Fruit fly (Drosophila melanogaster): ENCODE results near the gene CG6254.

DNA sequence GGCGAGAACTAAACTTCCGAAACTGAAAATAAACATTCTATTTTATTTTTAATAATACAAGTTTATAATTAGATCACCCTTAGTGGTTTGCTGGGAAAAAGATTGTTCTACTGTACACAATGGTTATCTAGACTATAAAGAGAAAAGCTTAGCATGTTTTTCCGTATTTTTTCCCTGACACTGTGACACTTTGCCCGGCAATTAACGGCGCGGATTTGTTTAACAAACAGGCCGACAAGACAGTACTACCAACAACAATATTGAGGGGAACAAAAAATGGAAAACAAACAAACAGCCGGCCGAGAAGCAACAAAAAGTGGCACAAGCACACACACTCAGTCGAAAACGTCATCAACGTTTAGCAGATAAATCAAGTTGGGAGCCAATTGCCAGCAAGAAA is 45.6 kb upstream of the CG6254 start:
- TF ChIP-seq Hr96 (GFP tag; optimal IDR thresholded peaks at IDR 0.05) (no peak), tj (GFP tag; optimal IDR thresholded peaks at IDR 0.05) (no peak), CG1620 (GFP tag; optimal IDR thresholded peaks at IDR 0.05) (no peak), kay (GFP tag; ENCODE audit: borderline replicate concordance) (peak; percentile 69), cnc (optimal IDR thresholded peaks at IDR 0.05) (no peak), CG7101 (tag; optimal IDR thresholded peaks at IDR 0.05) (no peak), bab1 (GFP tag; optimal IDR thresholded peaks at IDR 0.05) (no peak), CG33017 (tag; optimal IDR thresholded peaks at IDR 0.05) (no peak), ovo (GFP tag; optimal IDR thresholded peaks at IDR 0.05) (no peak), CG14711 (tag; optimal IDR thresholded peaks at IDR 0.05) (no peak), CG5204 (GFP tag; optimal IDR thresholded peaks at IDR 0.05) (no peak), Clk (GFP tag; optimal IDR thresholded peaks at IDR 0.05) (no peak), pad (GFP tag; optimal IDR thresholded peaks at IDR 0.05) (no peak)

Measured in whole organism, adult.